Worm (Caenorhabditis elegans) whole organism, late embryonic: ENCODE data around the gene Y105C5A.9.
A peak's percentile ranks its signal among the peaks of the same experiment; 100 is the strongest.
"Not testable (repeated sequence)": the region's sequence is repeated elsewhere in the genome, so short reads cannot be mapped to it uniquely, and the experiment has no call there.

Source experiments
- C08G9.2 ChIP-seq: sonication (generic microtip); optimal IDR thresholded peaks from 2 replicates; lab custom pipeline; 2016; ENCODE audit warnings: mild to moderate bottlenecking, missing genetic modification characterization, moderate library complexity, missing compliant biosample characterization
- K09A11.1 ChIP-seq: sonication (generic microtip); optimal IDR thresholded peaks from 2 replicates; lab custom pipeline; 2017; ENCODE audit warnings: antibody characterized with exemption, mild to moderate bottlenecking, missing genetic modification characterization, missing compliant biosample characterization; ENCODE audit not compliant: insufficient read depth
- T23F11.4 ChIP-seq: fragments of 200-800 bp; sonication (Bioruptor generic); optimal IDR thresholded peaks from 2 replicates; lab custom pipeline; 2018; ENCODE audit warnings: mild to moderate bottlenecking, missing genetic modification characterization, missing compliant biosample characterization
- Y22D7AL.16 ChIP-seq: sonication (generic microtip); optimal IDR thresholded peaks from 2 replicates; lab custom pipeline; 2016; ENCODE audit warnings: missing genetic modification characterization, missing compliant biosample characterization
- ceh-14 ChIP-seq: sonication (generic microtip); optimal IDR thresholded peaks from 2 replicates; lab custom pipeline; 2016; ENCODE audit warnings: missing genotype, missing genetic modification characterization, missing compliant biosample characterization
- ceh-18 ChIP-seq: sonication (generic microtip); optimal IDR thresholded peaks from 2 replicates; lab custom pipeline; 2016; ENCODE audit warnings: missing genetic modification characterization, missing compliant biosample characterization
- ceh-24 ChIP-seq: sonication (generic microtip); optimal IDR thresholded peaks from 2 replicates; lab custom pipeline; 2016; ENCODE audit warnings: mild to moderate bottlenecking, missing genetic modification characterization, missing compliant biosample characterization
- ceh-34 ChIP-seq: sonication (generic microtip); optimal IDR thresholded peaks from 2 replicates; lab custom pipeline; 2016; ENCODE audit warnings: mild to moderate bottlenecking, missing genetic modification characterization, missing compliant biosample characterization
- ceh-48 ChIP-seq: sonication (generic microtip); optimal IDR thresholded peaks from 2 replicates; lab custom pipeline; 2016; ENCODE audit warnings: missing genetic modification characterization, inconsistent platforms, missing compliant biosample characterization
- ceh-6 ChIP-seq: fragments of 200-800 bp; sonication (Bioruptor generic); optimal IDR thresholded peaks from 2 replicates; lab custom pipeline; 2018; ENCODE audit warnings: mild to moderate bottlenecking, missing genetic modification characterization, missing compliant biosample characterization
- elt-2 ChIP-seq: sonication (generic microtip); optimal IDR thresholded peaks from 2 replicates; lab custom pipeline; 2016; ENCODE audit warnings: missing genetic modification reagents, missing genetic modification characterization, missing compliant biosample characterization
- elt-4 ChIP-seq: sonication (generic microtip); optimal IDR thresholded peaks from 2 replicates; lab custom pipeline; 2016; ENCODE audit warnings: missing genetic modification characterization, missing compliant biosample characterization
- ets-4 ChIP-seq: sonication (generic microtip); optimal IDR thresholded peaks from 2 replicates; lab custom pipeline; 2016; ENCODE audit warnings: missing genetic modification characterization, missing compliant biosample characterization
- fax-1 ChIP-seq: sonication (generic microtip); optimal IDR thresholded peaks from 2 replicates; lab custom pipeline; 2016; ENCODE audit warnings: missing genotype, missing genetic modification characterization, missing compliant biosample characterization
- hlh-30 ChIP-seq: sonication (generic microtip); optimal IDR thresholded peaks from 2 replicates; lab custom pipeline; 2017; ENCODE audit warnings: antibody characterized with exemption, missing genetic modification characterization, missing compliant biosample characterization; ENCODE audit not compliant: insufficient read depth
- nfya-1 ChIP-seq: sonication (generic microtip); optimal IDR thresholded peaks from 2 replicates; lab custom pipeline; 2017; ENCODE audit warnings: missing genetic modification characterization, mild to moderate bottlenecking, missing compliant biosample characterization, antibody characterized with exemption, moderate library complexity
- odd-2 ChIP-seq: sonication (generic microtip); optimal IDR thresholded peaks from 2 replicates; lab custom pipeline; 2017; ENCODE audit warnings: antibody characterized with exemption, mild to moderate bottlenecking, missing genetic modification characterization, missing compliant biosample characterization
- pag-3 ChIP-seq: sonication (generic microtip); optimal IDR thresholded peaks from 2 replicates; lab custom pipeline; 2016; ENCODE audit warnings: missing compliant biosample characterization, missing genetic modification characterization, borderline replicate concordance
- pha-2 ChIP-seq: sonication (generic microtip); optimal IDR thresholded peaks from 2 replicates; lab custom pipeline; 2017; ENCODE audit warnings: mild to moderate bottlenecking, missing genetic modification characterization, missing compliant biosample characterization
- pha-4 ChIP-seq: fragments of 150-350 bp; optimal IDR thresholded peaks from 2 replicates; lab custom pipeline; 2018; ENCODE audit warnings: missing biosample characterization, missing genetic modification reagents, missing genetic modification characterization
- pqm-1 ChIP-seq: sonication (generic microtip); optimal IDR thresholded peaks from 2 replicates; lab custom pipeline; 2016; ENCODE audit warnings: missing genetic modification characterization, missing compliant biosample characterization
- sox-2 ChIP-seq: fragments of 200-800 bp; sonication (Bioruptor generic); IDR thresholded peaks from 2 replicates; pipeline ENCODE4 v1.3.6; 2022; ENCODE audit warnings: missing genetic modification reagents, missing genetic modification characterization, missing compliant biosample characterization
- sox-4 ChIP-seq: sonication (generic microtip); optimal IDR thresholded peaks from 2 replicates; lab custom pipeline; 2017; ENCODE audit warnings: mild to moderate bottlenecking, missing genetic modification characterization, inconsistent platforms, missing compliant biosample characterization
- syd-9 ChIP-seq: sonication (generic microtip); optimal IDR thresholded peaks from 2 replicates; lab custom pipeline; 2016; ENCODE audit warnings: mild to moderate bottlenecking, missing genetic modification characterization, moderate library complexity, missing compliant biosample characterization
- tbx-7 ChIP-seq: sonication (generic microtip); optimal IDR thresholded peaks from 2 replicates; lab custom pipeline; 2016; ENCODE audit warnings: missing genotype, missing genetic modification characterization, missing compliant biosample characterization
- unc-42 ChIP-seq: sonication (generic microtip); optimal IDR thresholded peaks from 2 replicates; lab custom pipeline; 2016; ENCODE audit warnings: missing genotype, missing genetic modification characterization, missing compliant biosample characterization
- unc-55 ChIP-seq: sonication (generic microtip); optimal IDR thresholded peaks from 2 replicates; lab custom pipeline; 2017; ENCODE audit warnings: missing biosample characterization, missing genetic modification reagents, missing genetic modification characterization
- zip-5 ChIP-seq: sonication (generic microtip); optimal IDR thresholded peaks from 2 replicates; lab custom pipeline; 2016; ENCODE audit warnings: missing genetic modification characterization, missing compliant biosample characterization
- ztf-16 ChIP-seq: sonication (generic microtip); optimal IDR thresholded peaks from 2 replicates; lab custom pipeline; 2017; ENCODE audit warnings: missing genetic modification characterization, missing compliant biosample characterization

The Y105C5A.9 gene

ce11 chrIV:15616971-15617370 is 14.3 kb upstream of the Y105C5A.9 start, which contains the start of gene Y105C5A.8:
Y105C5A.8 (minus strand) TSS chrIV:15617071.
- TF ChIP-seq unc-42 (tag; lab: Kevin White, UChicago) (no peak), elt-4 (tag; lab: Kevin White, UChicago) (no peak), tbx-7 (no peak), ets-4 (tag; lab: Kevin White, UChicago) (no peak), zip-5 (tag; lab: Kevin White, UChicago) (no peak), ceh-24 (no peak), sox-2 (GFP tag; lab: Robert Waterston, UW) (no peak), Y22D7AL.16 (no peak), odd-2 (tag; lab: Kevin White, UChicago) (no peak), syd-9 (tag; lab: Kevin White, UChicago) (no peak), K09A11.1 (tag; lab: Kevin White, UChicago) (no peak), T23F11.4 (no peak), ceh-34 (tag; lab: Kevin White, UChicago) (no peak)

- TF ChIP-seq fax-1 (tag; lab: Kevin White, UChicago), result no peak
- TF ChIP-seq odd-2 (tag; lab: Kevin White, UChicago), result no peak
- TF ChIP-seq ceh-6 (GFP tag; lab: Kevin White, UChicago), result no peak
- no peak for TF ChIP-seq pha-4 (tag; lab: Kevin White, UChicago)
- TF ChIP-seq pha-2 (tag; lab: Kevin White, UChicago), result no peak
- TF ChIP-seq C08G9.2 (tag; lab: Kevin White, UChicago), result no peak
- no peak for TF ChIP-seq ceh-14 (tag; lab: Kevin White, UChicago)
- no peak for TF ChIP-seq T23F11.4
- no peak for TF ChIP-seq sox-2 (GFP tag; lab: Robert Waterston, UW)
Observed at ce11 chrIV:15617667-15618066, 13.7 kb upstream of the Y105C5A.9 start.

- peak; percentile 9 for TF ChIP-seq nfya-1 (tag; lab: Kevin White, UChicago)
Observed at ce11 chrIV:15634240-15634789, 3.0 kb downstream of the Y105C5A.9 start, which contains the start of gene Y105C5A.1274. Y105C5A.1274 (plus strand) TSS chrIV:15634739.

- not testable (repeated sequence) for TF ChIP-seq ztf-16 (tag; lab: Kevin White, UChicago); hlh-30 (tag; lab: Kevin White, UChicago); unc-55 (GFP tag; lab: Kevin White, UChicago)
Observed at ce11 chrIV:15635462-15635861, 4.1 kb downstream of the Y105C5A.9 start, which contains the start of gene Y105C5A.10. Y105C5A.10 (plus strand) TSS chrIV:15635762.

- no peak for TF ChIP-seq pqm-1 (tag; lab: Kevin White, UChicago)
- TF ChIP-seq C08G9.2 (tag; lab: Kevin White, UChicago), result no peak
- no peak for TF ChIP-seq ceh-48 (tag; lab: Kevin White, UChicago)
- no peak for TF ChIP-seq sox-2 (GFP tag; lab: Robert Waterston, UW)
- TF ChIP-seq tbx-7, result no peak
- TF ChIP-seq sox-4 (tag; lab: Kevin White, UChicago), result no peak
- no peak for TF ChIP-seq ceh-18 (tag; lab: Kevin White, UChicago)
Observed at ce11 chrIV:15639223-15639622, 7.9 kb downstream of the Y105C5A.9 start.

ce11 chrIV:15640852-15641251 is 9.5 kb downstream of the Y105C5A.9 start, which contains the start of gene Y105C5A.13:
Y105C5A.13 (plus strand) TSS chrIV:15641231.
- TF ChIP-seq elt-2 (tag; lab: Kevin White, UChicago), result peak; percentile 78
- no peak for TF ChIP-seq pqm-1 (tag; lab: Kevin White, UChicago)

ce11 chrIV:15641699-15642098 is 10.4 kb downstream of the Y105C5A.9 start, which contains the start of gene Y105C5A.12:
Y105C5A.12 (minus strand) TSS chrIV:15641799.
- not testable (repeated sequence) for TF ChIP-seq elt-2 (tag; lab: Kevin White, UChicago); hlh-30 (tag; lab: Kevin White, UChicago); pag-3
